Worm (Caenorhabditis elegans) whole organism, young adult: ENCODE results near the gene C18D11.6.
"Not testable (repeated sequence)": the region's sequence is repeated elsewhere in the genome, so short reads cannot be mapped to it uniquely, and the experiment has no call there.

Experiments used
- B0035.1 ChIP-seq: sonication (generic microtip); optimal IDR thresholded peaks from 2 replicates; lab custom pipeline; 2016; ENCODE audit warnings: missing genetic modification characterization, mild to moderate bottlenecking, missing compliant biosample characterization, missing genotype, missing genetic modification reagents
- B0336.3 ChIP-seq: fragments of 200-800 bp; sonication (Bioruptor generic); IDR thresholded peaks from 2 replicates; pipeline ENCODE4 v1.3.6; 2022; ENCODE audit warnings: missing genetic modification characterization, missing compliant biosample characterization
- F22D6.2 ChIP-seq: sonication (generic microtip); optimal IDR thresholded peaks from 2 replicates; lab custom pipeline; 2016; ENCODE audit warnings: mild to moderate bottlenecking, missing genetic modification characterization, missing compliant biosample characterization
- K11D2.4 ChIP-seq: fragments of 200-800 bp; sonication (Bioruptor generic); IDR thresholded peaks from 2 replicates; pipeline ENCODE4 v1.3.6; 2022; ENCODE audit warnings: missing genetic modification reagents, missing genetic modification characterization, missing compliant biosample characterization
- K12H6.12 ChIP-seq: fragments of 200-800 bp; sonication (Bioruptor generic); optimal IDR thresholded peaks from 2 replicates; lab custom pipeline; 2018; ENCODE audit warnings: mild to moderate bottlenecking, missing genetic modification characterization, missing compliant biosample characterization
- T07F8.4 ChIP-seq: sonication (generic microtip); optimal IDR thresholded peaks from 2 replicates; lab custom pipeline; 2016; ENCODE audit warnings: mild to moderate bottlenecking, missing genetic modification characterization, moderate library complexity, missing compliant biosample characterization
- Y56A3A.18 ChIP-seq: fragments of 200-800 bp; sonication (Bioruptor generic); IDR thresholded peaks from 2 replicates; pipeline ENCODE4 v1.3.6; 2022; ENCODE audit warnings: missing genetic modification reagents, missing genetic modification characterization, missing compliant biosample characterization
- Y67H2A.10 ChIP-seq: fragments of 200-800 bp; sonication (Bioruptor generic); conservative IDR thresholded peaks from 2 replicates; pipeline ENCODE4 v1.3.6; 2022; ENCODE audit warnings: missing genetic modification reagents, missing genetic modification characterization, missing compliant biosample characterization
- ama-1 ChIP-seq, 3 experiments: fragments of 150-350 bp in 1 of 3; sonication (generic microtip) in 2 of 3; optimal IDR thresholded peaks; 2 replicates each; lab custom pipeline; 2014 to 2018; ENCODE audit warnings: missing biosample characterization in 2 of 3, missing genetic modification characterization in 2 of 3, missing genetic modification reagents in 2 of 3
- aptf-3 ChIP-seq: fragments of 200-800 bp; sonication (Bioruptor generic); IDR thresholded peaks from 2 replicates; pipeline ENCODE4 v1.3.6; 2022; ENCODE audit warnings: missing genetic modification characterization, missing compliant biosample characterization
- atf-7 ChIP-seq: sonication (generic microtip); optimal IDR thresholded peaks from 2 replicates; lab custom pipeline; 2017; ENCODE audit warnings: mild to moderate bottlenecking, missing genetic modification characterization, missing compliant biosample characterization
- attf-5 ChIP-seq: fragments of 200-800 bp; sonication (Bioruptor generic); optimal IDR thresholded peaks from 2 replicates; lab custom pipeline; 2018; ENCODE audit warnings: mild to moderate bottlenecking, missing genetic modification characterization, missing compliant biosample characterization
- bed-2 ChIP-seq: fragments of 200-800 bp; sonication (Bioruptor generic); IDR thresholded peaks from 2 replicates; pipeline ENCODE4 v1.3.6; 2022; ENCODE audit warnings: missing genetic modification reagents, missing genetic modification characterization, missing compliant biosample characterization
- ccch-3 ChIP-seq: fragments of 200-800 bp; sonication (Bioruptor generic); optimal IDR thresholded peaks from 2 replicates; lab custom pipeline; 2018; ENCODE audit warnings: mild to moderate bottlenecking, missing genetic modification characterization, missing compliant biosample characterization
- ceh-100 ChIP-seq: fragments of 200-800 bp; sonication (Bioruptor generic); IDR thresholded peaks from 2 replicates; pipeline ENCODE4 v1.3.6; 2022; ENCODE audit warnings: missing genetic modification reagents, missing genetic modification characterization, missing compliant biosample characterization
- ceh-27 ChIP-seq: fragments of 200-800 bp; sonication (Bioruptor generic); optimal IDR thresholded peaks from 2 replicates; lab custom pipeline; 2018; ENCODE audit warnings: mild to moderate bottlenecking, missing genetic modification characterization, moderate library complexity, missing compliant biosample characterization
- ceh-79 ChIP-seq: sonication (generic microtip); optimal IDR thresholded peaks from 2 replicates; lab custom pipeline; 2017; ENCODE audit warnings: mild to moderate bottlenecking, missing genetic modification characterization, missing compliant biosample characterization
- die-1 ChIP-seq: sonication (generic microtip); optimal IDR thresholded peaks from 2 replicates; lab custom pipeline; 2016; ENCODE audit warnings: missing genotype, mild to moderate bottlenecking, missing genetic modification characterization, missing compliant biosample characterization
- egl-44 ChIP-seq: fragments of 200-800 bp; sonication (Bioruptor generic); IDR thresholded peaks from 2 replicates; pipeline ENCODE4 v1.3.6; 2022; ENCODE audit warnings: missing genetic modification reagents, missing genetic modification characterization, missing compliant biosample characterization
- egrh-3 ChIP-seq: fragments of 200-800 bp; sonication (Bioruptor generic); IDR thresholded peaks from 2 replicates; pipeline ENCODE4 v1.3.6; 2022; ENCODE audit warnings: missing genetic modification reagents, missing genetic modification characterization, missing compliant biosample characterization
- ekl-4 ChIP-seq: fragments of 200-800 bp; sonication (Bioruptor generic); IDR thresholded peaks from 2 replicates; pipeline ENCODE4 v1.3.6; 2022; ENCODE audit warnings: missing genetic modification reagents, missing genetic modification characterization, missing compliant biosample characterization
- ets-4 ChIP-seq: fragments of 200-800 bp; sonication (Bioruptor generic); optimal IDR thresholded peaks from 2 replicates; lab custom pipeline; 2018; ENCODE audit warnings: mild to moderate bottlenecking, missing genetic modification characterization, missing compliant biosample characterization
- him-1 ChIP-seq: sonication (generic microtip); optimal IDR thresholded peaks from 2 replicates; lab custom pipeline; 2016; ENCODE audit warnings: missing genotype, missing genetic modification reagents, missing genetic modification characterization, missing compliant biosample characterization
- let-526 ChIP-seq: fragments of 200-800 bp; sonication (Bioruptor generic); IDR thresholded peaks from 2 replicates; pipeline ENCODE4 v1.3.6; 2022; ENCODE audit warnings: missing genetic modification reagents, missing genetic modification characterization, missing compliant biosample characterization
- lin-26 ChIP-seq: fragments of 200-800 bp; sonication (Bioruptor generic); IDR thresholded peaks from 2 replicates; pipeline ENCODE4 v1.3.6; 2022; ENCODE audit warnings: missing genetic modification reagents, missing genetic modification characterization, missing compliant biosample characterization
- lin-35 ChIP-seq, 3 experiments: fragments of 150-350 bp in 2 of 3; sonication (generic microtip) in 1 of 3; optimal IDR thresholded peaks; 2 replicates each; lab custom pipeline; 2014 to 2018; ENCODE audit warnings: missing biosample characterization in 3 of 3, missing genetic modification characterization in 3 of 3, missing genetic modification reagents in 3 of 3
- madf-3 ChIP-seq: fragments of 200-800 bp; sonication (Bioruptor generic); IDR thresholded peaks from 2 replicates; pipeline ENCODE4 v1.3.6; 2022; ENCODE audit warnings: missing genetic modification reagents, missing genetic modification characterization, missing compliant biosample characterization
- madf-6 ChIP-seq: fragments of 200-800 bp; sonication (Bioruptor generic); IDR thresholded peaks from 2 replicates; pipeline ENCODE4 v1.3.6; 2022; ENCODE audit warnings: missing genetic modification reagents, missing genetic modification characterization, missing compliant biosample characterization
- mel-28 ChIP-seq: sonication (generic microtip); optimal IDR thresholded peaks from 2 replicates; lab custom pipeline; 2016; ENCODE audit warnings: borderline replicate concordance, mild to moderate bottlenecking, missing genetic modification characterization, missing compliant biosample characterization
- mxl-1 ChIP-seq: sonication (generic microtip); optimal IDR thresholded peaks from 2 replicates; lab custom pipeline; 2016; ENCODE audit warnings: missing genetic modification characterization, missing compliant biosample characterization
- nhr-90 ChIP-seq: sonication (generic microtip); optimal IDR thresholded peaks from 2 replicates; lab custom pipeline; 2016; ENCODE audit warnings: missing genotype, mild to moderate bottlenecking, missing genetic modification characterization, missing compliant biosample characterization
- repo-1 ChIP-seq: sonication (generic microtip); optimal IDR thresholded peaks from 2 replicates; lab custom pipeline; 2017; ENCODE audit warnings: mild to moderate bottlenecking, missing genetic modification characterization, missing compliant biosample characterization
- rpc-1 ChIP-seq, 2 experiments: fragments of 150-350 bp in 1 of 2; sonication (generic microtip) in 1 of 2; optimal IDR thresholded peaks; 2 replicates each; lab custom pipeline; 2014 to 2018; ENCODE audit warnings: missing biosample characterization in 1 of 2, missing genetic modification characterization in 1 of 2, missing genetic modification reagents in 1 of 2, missing genotype in 1 of 2
- snpc-1.1 ChIP-seq: sonication (generic microtip); optimal IDR thresholded peaks from 2 replicates; lab custom pipeline; 2017; ENCODE audit warnings: missing genetic modification characterization, mild to moderate bottlenecking, missing compliant biosample characterization, antibody characterized with exemption, moderate library complexity, missing genotype, missing genetic modification reagents; ENCODE audit not compliant: insufficient read depth
- snpc-1.3 ChIP-seq: sonication (generic microtip); optimal IDR thresholded peaks from 2 replicates; lab custom pipeline; 2017; ENCODE audit warnings: missing genetic modification characterization, mild to moderate bottlenecking, missing compliant biosample characterization, antibody characterized with exemption, moderate library complexity, missing genotype, missing genetic modification reagents; ENCODE audit not compliant: insufficient read depth
- snpc-3.4 ChIP-seq: sonication (generic microtip); optimal IDR thresholded peaks from 2 replicates; lab custom pipeline; 2017; ENCODE audit warnings: missing genetic modification characterization, mild to moderate bottlenecking, missing compliant biosample characterization, antibody characterized with exemption, moderate library complexity, missing genotype, missing genetic modification reagents
- snpc-4 ChIP-seq, 5 experiments: fragments of 150-350 bp in 1 of 5; sonication (generic microtip) in 4 of 5; optimal IDR thresholded peaks; 2 replicates each; lab custom pipeline; 2014 to 2018; ENCODE audit warnings: missing genetic modification characterization in 5 of 5, missing biosample characterization in 3 of 5, antibody characterized with exemption in 2 of 5, mild to moderate bottlenecking in 2 of 5, missing compliant biosample characterization in 2 of 5, missing genotype in 2 of 5, moderate library complexity in 2 of 5, missing genetic modification reagents in 1 of 5
- sptf-2 ChIP-seq: fragments of 200-800 bp; sonication (Bioruptor generic); optimal IDR thresholded peaks from 2 replicates; lab custom pipeline; 2018; ENCODE audit warnings: mild to moderate bottlenecking, missing genetic modification characterization, missing compliant biosample characterization
- tbp1 ChIP-seq: fragments of 200-800 bp; sonication (Bioruptor generic); optimal IDR thresholded peaks from 2 replicates; lab custom pipeline; 2018; ENCODE audit warnings: mild to moderate bottlenecking, missing genetic modification characterization, missing compliant biosample characterization
- zim-3 ChIP-seq: sonication (generic microtip); optimal IDR thresholded peaks from 2 replicates; lab custom pipeline; 2017; ENCODE audit warnings: mild to moderate bottlenecking, missing genetic modification characterization, moderate library complexity, missing compliant biosample characterization
- ztf-18 ChIP-seq: sonication (generic microtip); optimal IDR thresholded peaks from 2 replicates; lab custom pipeline; 2016; ENCODE audit warnings: missing genotype, mild to moderate bottlenecking, missing genetic modification characterization, missing compliant biosample characterization
- ztf-26 ChIP-seq: sonication (generic microtip); optimal IDR thresholded peaks from 2 replicates; lab custom pipeline; 2017; ENCODE audit warnings: missing genetic modification characterization, missing compliant biosample characterization
- ztf-3 ChIP-seq: fragments of 200-800 bp; sonication (Bioruptor generic); optimal IDR thresholded peaks from 2 replicates; lab custom pipeline; 2018; ENCODE audit warnings: mild to moderate bottlenecking, missing genetic modification characterization, missing compliant biosample characterization

Gene C18D11.6

ce11 chrIII:11792295-11793256 lies 17.8 kb upstream of the C18D11.6 start, which contains the start of gene C24H11.2:
C24H11.2 (minus strand) TSS chrIII:11792345.
- TF ChIP-seq snpc-1.3 (tag; lab: Kevin White, UChicago) (peak; percentile 22), ekl-4 (peak; percentile 32; the same call in 1 of the 2 replicates), ama-1 (GFP tag; optimal IDR thresholded peaks at IDR 0.05; lab: Kevin White, UChicago) (peak in 1 of 2 experiments; percentile 60), ets-4 (GFP tag; lab: Kevin White, UChicago) (peak; percentile 32), lin-35 (GFP tag; optimal IDR thresholded peaks at IDR 0.05; lab: Kevin White, UChicago) (peak in 1 of 3 experiments; percentile 35), F22D6.2 (tag; lab: Kevin White, UChicago) (peak; percentile 31), zim-3 (peak; percentile 80), egrh-3 (GFP tag; lab: Robert Waterston, UW) (0 out of 2 replicates have a peak, but pooled peaks have one; percentile 25), ztf-26 (tag; lab: Kevin White, UChicago) (peak; percentile 69), die-1 (peak; percentile 66), madf-3 (0 out of 2 replicates have a peak, but pooled peaks have one; percentile 18), rpc-1 (optimal IDR thresholded peaks at IDR 0.05; lab: Kevin White, UChicago) (peak; percentile 69), rpc-1 (tag; optimal IDR thresholded peaks at IDR 0.05; lab: Kevin White, UChicago) (peak; percentile 71), bed-2 (GFP tag; lab: Robert Waterston, UW) (0 out of 2 replicates have a peak, but pooled peaks have one; percentile 17), ccch-3 (GFP tag; lab: Kevin White, UChicago) (peak; percentile 42), lin-26 (GFP tag; lab: Robert Waterston, UW) (peak; percentile 91), B0336.3 (GFP tag; lab: Robert Waterston, UW) (peak; percentile 71), nhr-90 (peak; percentile 64), madf-6 (GFP tag; lab: Robert Waterston, UW) (0 out of 2 replicates have a peak, but pooled peaks have one; percentile 25), attf-5 (peak; percentile 59), ceh-100 (GFP tag; lab: Robert Waterston, UW) (peak; percentile 34; the same call in 1 of the 2 replicates), atf-7 (tag; lab: Kevin White, UChicago) (peak; percentile 53), ztf-3 (peak; percentile 38), snpc-1.1 (tag; lab: Kevin White, UChicago) (peak; percentile 32), T07F8.4 (tag; lab: Kevin White, UChicago) (peak; percentile 28), ztf-18 (tag; lab: Kevin White, UChicago) (peak; percentile 51), mel-28 (tag; lab: Kevin White, UChicago) (peak; percentile 59), B0035.1 (tag; lab: Kevin White, UChicago) (peak; percentile 53), K11D2.4 (GFP tag; lab: Robert Waterston, UW) (0 out of 2 replicates have a peak, but pooled peaks have one; percentile 39), repo-1 (tag; lab: Kevin White, UChicago) (peak; percentile 73), egl-44 (GFP tag; lab: Robert Waterston, UW) (peak; percentile 82; the same call in 1 of the 2 replicates), snpc-3.4 (tag; lab: Kevin White, UChicago) (peak; percentile 52), ceh-27 (GFP tag; lab: Kevin White, UChicago) (peak; percentile 46), aptf-3 (GFP tag; lab: Robert Waterston, UW) (peak; percentile 83; the same call in 1 of the 2 replicates), Y67H2A.10 (GFP tag; lab: Robert Waterston, UW) (0 out of 2 replicates have a peak, but pooled peaks have one; percentile 12), him-1 (tag; lab: Kevin White, UChicago) (peak; percentile 16), ceh-79 (tag; lab: Kevin White, UChicago) (peak; percentile 35), snpc-4 (GFP tag; optimal IDR thresholded peaks at IDR 0.05; lab: Kevin White, UChicago) (peak; percentile 8), snpc-4 (tag; optimal IDR thresholded peaks at IDR 0.05; lab: Kevin White, UChicago) (peak; percentile 6 to 92 (median 69)), Y56A3A.18 (GFP tag; lab: Robert Waterston, UW) (peak; percentile 85), mxl-1 (tag; lab: Kevin White, UChicago) (peak; percentile 50), let-526 (GFP tag; lab: Robert Waterston, UW) (peak; percentile 73), K12H6.12 (tag; lab: Kevin White, UChicago) (peak; percentile 56), tbp1 (GFP tag; lab: Kevin White, UChicago) (peak; percentile 94), sptf-2 (GFP tag; lab: Kevin White, UChicago) (peak; percentile 85)
- not testable (repeated sequence) for TF ChIP-seq ama-1 (optimal IDR thresholded peaks at IDR 0.05; lab: Kevin White, UChicago)
